Worm (Caenorhabditis elegans) whole organism, young adult: ENCODE measurements around the gene tbc-3.

Experiments used
- B0019.2 ChIP-seq: fragments of 200-800 bp; sonication (Bioruptor generic); conservative IDR thresholded peaks from 2 replicates; pipeline ENCODE4 v1.3.6; 2022; ENCODE audit warnings: missing genetic modification reagents, missing genetic modification characterization, missing compliant biosample characterization
- B0035.1 ChIP-seq: sonication (generic microtip); optimal IDR thresholded peaks from 2 replicates; lab custom pipeline; 2016; ENCODE audit warnings: missing genetic modification characterization, mild to moderate bottlenecking, missing compliant biosample characterization, missing genotype, missing genetic modification reagents
- B0261.1 ChIP-seq: sonication (generic microtip); optimal IDR thresholded peaks from 2 replicates; lab custom pipeline; 2016; ENCODE audit warnings: mild to moderate bottlenecking, missing genetic modification characterization, moderate library complexity, missing compliant biosample characterization
- B0336.3 ChIP-seq: fragments of 200-800 bp; sonication (Bioruptor generic); IDR thresholded peaks from 2 replicates; pipeline ENCODE4 v1.3.6; 2022; ENCODE audit warnings: missing genetic modification characterization, missing compliant biosample characterization
- D2030.7 ChIP-seq: fragments of 200-800 bp; sonication (Bioruptor generic); IDR thresholded peaks from 2 replicates; pipeline ENCODE4 v1.3.6; 2022; ENCODE audit warnings: missing genetic modification reagents, missing genetic modification characterization, missing compliant biosample characterization
- F23B12.7 ChIP-seq: sonication (generic microtip); optimal IDR thresholded peaks from 2 replicates; lab custom pipeline; 2017; ENCODE audit warnings: missing genetic modification characterization, mild to moderate bottlenecking, missing compliant biosample characterization, antibody characterized with exemption, moderate library complexity; ENCODE audit not compliant: insufficient read depth
- F37B4.10 ChIP-seq: fragments of 200-800 bp; sonication (Bioruptor generic); IDR thresholded peaks from 2 replicates; pipeline ENCODE4 v1.3.6; 2022; ENCODE audit warnings: missing genetic modification characterization, missing compliant biosample characterization
- F49E8.2 ChIP-seq: sonication (generic microtip); optimal IDR thresholded peaks from 3 replicates; lab custom pipeline; 2017; ENCODE audit warnings: missing genetic modification characterization, mild to moderate bottlenecking, missing compliant biosample characterization, antibody characterized with exemption, moderate library complexity; ENCODE audit not compliant: insufficient read depth
- K12H6.12 ChIP-seq: fragments of 200-800 bp; sonication (Bioruptor generic); optimal IDR thresholded peaks from 2 replicates; lab custom pipeline; 2018; ENCODE audit warnings: mild to moderate bottlenecking, missing genetic modification characterization, missing compliant biosample characterization
- Y56A3A.18 ChIP-seq: fragments of 200-800 bp; sonication (Bioruptor generic); IDR thresholded peaks from 2 replicates; pipeline ENCODE4 v1.3.6; 2022; ENCODE audit warnings: missing genetic modification reagents, missing genetic modification characterization, missing compliant biosample characterization
- Y67H2A.10 ChIP-seq: fragments of 200-800 bp; sonication (Bioruptor generic); conservative IDR thresholded peaks from 2 replicates; pipeline ENCODE4 v1.3.6; 2022; ENCODE audit warnings: missing genetic modification reagents, missing genetic modification characterization, missing compliant biosample characterization
- attf-5 ChIP-seq: fragments of 200-800 bp; sonication (Bioruptor generic); optimal IDR thresholded peaks from 2 replicates; lab custom pipeline; 2018; ENCODE audit warnings: mild to moderate bottlenecking, missing genetic modification characterization, missing compliant biosample characterization
- bed-2 ChIP-seq: fragments of 200-800 bp; sonication (Bioruptor generic); IDR thresholded peaks from 2 replicates; pipeline ENCODE4 v1.3.6; 2022; ENCODE audit warnings: missing genetic modification reagents, missing genetic modification characterization, missing compliant biosample characterization
- cebp-2 ChIP-seq: fragments of 200-800 bp; sonication (Bioruptor generic); IDR thresholded peaks from 2 replicates; pipeline ENCODE4 v1.3.6; 2022; ENCODE audit warnings: missing genetic modification characterization, missing compliant biosample characterization
- ceh-79 ChIP-seq: sonication (generic microtip); optimal IDR thresholded peaks from 2 replicates; lab custom pipeline; 2017; ENCODE audit warnings: mild to moderate bottlenecking, missing genetic modification characterization, missing compliant biosample characterization
- dox-1 ChIP-seq: fragments of 200-800 bp; sonication (Bioruptor generic); IDR thresholded peaks from 2 replicates; pipeline ENCODE4 v1.3.6; 2022; ENCODE audit warnings: missing genetic modification reagents, missing genetic modification characterization, missing compliant biosample characterization
- ekl-4 ChIP-seq: fragments of 200-800 bp; sonication (Bioruptor generic); IDR thresholded peaks from 2 replicates; pipeline ENCODE4 v1.3.6; 2022; ENCODE audit warnings: missing genetic modification reagents, missing genetic modification characterization, missing compliant biosample characterization
- fkh-3 ChIP-seq: sonication (generic microtip); optimal IDR thresholded peaks from 2 replicates; lab custom pipeline; 2016; ENCODE audit warnings: mild to moderate bottlenecking, missing genetic modification characterization, missing compliant biosample characterization
- gei-17 ChIP-seq: fragments of 200-800 bp; sonication (Bioruptor generic); optimal IDR thresholded peaks from 2 replicates; lab custom pipeline; 2018; ENCODE audit warnings: mild to moderate bottlenecking, missing genetic modification characterization, missing compliant biosample characterization
- him-1 ChIP-seq: sonication (generic microtip); optimal IDR thresholded peaks from 2 replicates; lab custom pipeline; 2016; ENCODE audit warnings: missing genotype, missing genetic modification reagents, missing genetic modification characterization, missing compliant biosample characterization
- hlh-26 ChIP-seq: fragments of 200-800 bp; sonication (Bioruptor generic); conservative IDR thresholded peaks from 2 replicates; pipeline ENCODE4 v1.3.6; 2022; ENCODE audit warnings: missing genetic modification reagents, missing genetic modification characterization, missing compliant biosample characterization
- hmg-1.2 ChIP-seq: fragments of 200-800 bp; sonication (Bioruptor generic); IDR thresholded peaks from 2 replicates; pipeline ENCODE4 v1.3.6; 2022; ENCODE audit warnings: missing genetic modification reagents, missing genetic modification characterization, missing compliant biosample characterization
- hmg-20 ChIP-seq: fragments of 200-800 bp; sonication (Bioruptor generic); IDR thresholded peaks from 2 replicates; pipeline ENCODE4 v1.3.6; 2022; ENCODE audit warnings: missing genetic modification reagents, missing genetic modification characterization, missing compliant biosample characterization
- hrde-1 ChIP-seq: sonication (generic microtip); optimal IDR thresholded peaks from 2 replicates; lab custom pipeline; 2016; ENCODE audit warnings: missing genetic modification characterization, mild to moderate bottlenecking, missing compliant biosample characterization, moderate library complexity, missing genotype, missing genetic modification reagents, borderline replicate concordance
- lin-35 ChIP-seq, 3 experiments: fragments of 150-350 bp in 2 of 3; sonication (generic microtip) in 1 of 3; optimal IDR thresholded peaks; 2 replicates each; lab custom pipeline; 2014 to 2018; ENCODE audit warnings: missing biosample characterization in 3 of 3, missing genetic modification characterization in 3 of 3, missing genetic modification reagents in 3 of 3
- lin-40 ChIP-seq: sonication (generic microtip); optimal IDR thresholded peaks from 2 replicates; lab custom pipeline; 2016; ENCODE audit warnings: missing genetic modification characterization, mild to moderate bottlenecking, missing compliant biosample characterization, missing genotype, missing genetic modification reagents
- lir-1 ChIP-seq: fragments of 200-800 bp; sonication (Bioruptor generic); conservative IDR thresholded peaks from 2 replicates; pipeline ENCODE4 v1.3.6; 2022; ENCODE audit warnings: missing genetic modification reagents, missing genetic modification characterization, missing compliant biosample characterization
- madf-10 ChIP-seq: sonication (generic microtip); optimal IDR thresholded peaks from 2 replicates; lab custom pipeline; 2016; ENCODE audit warnings: mild to moderate bottlenecking, missing genetic modification characterization, missing compliant biosample characterization
- madf-6 ChIP-seq: fragments of 200-800 bp; sonication (Bioruptor generic); IDR thresholded peaks from 2 replicates; pipeline ENCODE4 v1.3.6; 2022; ENCODE audit warnings: missing genetic modification reagents, missing genetic modification characterization, missing compliant biosample characterization
- nfya-1 ChIP-seq: sonication (generic microtip); optimal IDR thresholded peaks from 2 replicates; lab custom pipeline; 2017; ENCODE audit warnings: antibody characterized with exemption, missing compliant biosample characterization, missing genetic modification characterization, borderline replicate concordance; ENCODE audit not compliant: insufficient read depth
- nfya-2 ChIP-seq: fragments of 200-800 bp; sonication (Bioruptor generic); IDR thresholded peaks from 2 replicates; pipeline ENCODE4 v1.3.6; 2022; ENCODE audit warnings: missing genetic modification reagents, missing genetic modification characterization, missing compliant biosample characterization
- pbrm-1 ChIP-seq: fragments of 200-800 bp; sonication (Bioruptor generic); IDR thresholded peaks from 2 replicates; pipeline ENCODE4 v1.3.6; 2022; ENCODE audit warnings: missing genetic modification reagents, missing genetic modification characterization, missing compliant biosample characterization
- snpc-1.1 ChIP-seq: sonication (generic microtip); optimal IDR thresholded peaks from 2 replicates; lab custom pipeline; 2017; ENCODE audit warnings: missing genetic modification characterization, mild to moderate bottlenecking, missing compliant biosample characterization, antibody characterized with exemption, moderate library complexity, missing genotype, missing genetic modification reagents; ENCODE audit not compliant: insufficient read depth
- snpc-3.4 ChIP-seq: sonication (generic microtip); optimal IDR thresholded peaks from 2 replicates; lab custom pipeline; 2017; ENCODE audit warnings: missing genetic modification characterization, mild to moderate bottlenecking, missing compliant biosample characterization, antibody characterized with exemption, moderate library complexity, missing genotype, missing genetic modification reagents
- snpc-4 ChIP-seq, 5 experiments: fragments of 150-350 bp in 1 of 5; sonication (generic microtip) in 4 of 5; optimal IDR thresholded peaks; 2 replicates each; lab custom pipeline; 2014 to 2018; ENCODE audit warnings: missing genetic modification characterization in 5 of 5, missing biosample characterization in 3 of 5, antibody characterized with exemption in 2 of 5, mild to moderate bottlenecking in 2 of 5, missing compliant biosample characterization in 2 of 5, missing genotype in 2 of 5, moderate library complexity in 2 of 5, missing genetic modification reagents in 1 of 5
- somi-1 ChIP-seq: fragments of 200-800 bp; sonication (Bioruptor generic); optimal IDR thresholded peaks from 2 replicates; lab custom pipeline; 2018; ENCODE audit warnings: mild to moderate bottlenecking, missing genetic modification characterization, missing compliant biosample characterization
- tbp1 ChIP-seq: fragments of 200-800 bp; sonication (Bioruptor generic); optimal IDR thresholded peaks from 2 replicates; lab custom pipeline; 2018; ENCODE audit warnings: mild to moderate bottlenecking, missing genetic modification characterization, missing compliant biosample characterization
- tbx-9 ChIP-seq: sonication (generic microtip); optimal IDR thresholded peaks from 2 replicates; lab custom pipeline; 2016; ENCODE audit warnings: borderline replicate concordance, missing genetic modification characterization, inconsistent platforms, missing compliant biosample characterization
- zim-3 ChIP-seq: sonication (generic microtip); optimal IDR thresholded peaks from 2 replicates; lab custom pipeline; 2017; ENCODE audit warnings: mild to moderate bottlenecking, missing genetic modification characterization, moderate library complexity, missing compliant biosample characterization
- ztf-18 ChIP-seq: sonication (generic microtip); optimal IDR thresholded peaks from 2 replicates; lab custom pipeline; 2016; ENCODE audit warnings: missing genotype, mild to moderate bottlenecking, missing genetic modification characterization, missing compliant biosample characterization

Gene tbc-3

ce11 chrIV:9884257-9884656 is 14.6 kb upstream of the tbc-3 start, which contains the start of the genes prp-18 and mccc-1 (continued):
- peak; percentile 63 for TF ChIP-seq F23B12.7 (tag; lab: Kevin White, UChicago)
- TF ChIP-seq snpc-1.1 (tag; lab: Kevin White, UChicago) = no peak
- no peak for TF ChIP-seq tbp1 (GFP tag; lab: Kevin White, UChicago)
- TF ChIP-seq B0019.2 = no peak
- TF ChIP-seq K12H6.12 (tag; lab: Kevin White, UChicago) = no peak
- no peak for TF ChIP-seq lin-40
- TF ChIP-seq zim-3 (tag; lab: Kevin White, UChicago) = no peak
- peak; percentile 23; the same call in 1 of the 2 replicates for TF ChIP-seq madf-6 (GFP tag; lab: Robert Waterston, UW)
- no peak for TF ChIP-seq hlh-26
- TF ChIP-seq F49E8.2 (tag; lab: Kevin White, UChicago) = peak; percentile 12
- no peak for TF ChIP-seq ceh-79 (tag; lab: Kevin White, UChicago)
- no peak for TF ChIP-seq lir-1
- no peak for TF ChIP-seq gei-17 (GFP tag; lab: Kevin White, UChicago)
- TF ChIP-seq him-1 (tag; lab: Kevin White, UChicago) = peak; percentile 23
- no peak for TF ChIP-seq nfya-2 (GFP tag; lab: Robert Waterston, UW)
- TF ChIP-seq ztf-18 (tag; lab: Kevin White, UChicago) = no peak
- no peak for TF ChIP-seq lin-35 (GFP tag; optimal IDR thresholded peaks at IDR 0.05; lab: Kevin White, UChicago)
- no peak for TF ChIP-seq somi-1 (GFP tag; lab: Kevin White, UChicago)
- TF ChIP-seq pbrm-1 (GFP tag; lab: Robert Waterston, UW) = no peak
- no peak for TF ChIP-seq bed-2 (GFP tag; lab: Robert Waterston, UW)
- no peak for TF ChIP-seq nfya-1 (tag; lab: Kevin White, UChicago)
- no peak for TF ChIP-seq B0035.1 (tag; lab: Kevin White, UChicago)
- TF ChIP-seq cebp-2 (GFP tag; lab: Robert Waterston, UW) = no peak
- TF ChIP-seq hmg-1.2 (GFP tag; lab: Robert Waterston, UW) = peak; percentile 77; the same call in 1 of the 2 replicates
- no peak for TF ChIP-seq Y67H2A.10 (GFP tag; lab: Robert Waterston, UW)

- TF ChIP-seq attf-5 (GFP tag; lab: Kevin White, UChicago) (no peak), madf-10 (tag; lab: Kevin White, UChicago) (no peak), hrde-1 (tag; lab: Kevin White, UChicago) (no peak), F37B4.10 (GFP tag; lab: Robert Waterston, UW) (no peak), B0336.3 (GFP tag; lab: Robert Waterston, UW) (no peak)
Observed at ce11 chrIV:9889857-9890256, 9.0 kb upstream of the tbc-3 start, which contains the start of gene ttbk-3. TSS of gene ttbk-3 (minus strand) at chrIV:9889957.

DNA sequence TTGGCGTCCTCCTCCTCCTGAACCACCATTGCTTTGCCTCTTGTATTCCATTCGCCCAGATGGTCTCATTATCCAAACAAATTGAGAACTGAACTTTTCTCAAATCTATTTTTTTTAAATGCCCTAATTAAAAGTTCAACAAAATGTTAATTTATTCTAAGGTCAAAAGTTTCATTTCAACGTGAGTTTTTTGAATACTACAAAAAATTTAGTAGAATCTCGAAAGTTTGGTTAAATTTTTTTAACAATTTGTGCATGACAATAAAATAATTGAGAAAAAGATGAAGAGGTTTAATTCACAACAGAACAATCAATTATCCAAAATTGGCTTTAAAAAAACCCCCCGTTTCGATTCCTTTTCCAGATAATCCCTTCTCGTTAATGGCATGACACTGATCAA is 6.9 kb upstream of the tbc-3 start, which contains the start of gene F32B6.4:
Gene F32B6.4, minus strand, starts transcription at position 101 of the 400 bp plus-strand sequence.
- TF ChIP-seq fkh-3 (no peak), D2030.7 (GFP tag; lab: Robert Waterston, UW) (no peak), ekl-4 (GFP tag; lab: Robert Waterston, UW) (no peak), B0261.1 (tag; lab: Kevin White, UChicago) (no peak), hmg-20 (no peak), dox-1 (GFP tag; lab: Robert Waterston, UW) (no peak), snpc-4 (GFP tag; optimal IDR thresholded peaks at IDR 0.05; lab: Kevin White, UChicago) (no peak), snpc-4 (tag; optimal IDR thresholded peaks at IDR 0.05; lab: Kevin White, UChicago) (no peak), Y56A3A.18 (no peak), pbrm-1 (GFP tag; lab: Robert Waterston, UW) (no peak), hrde-1 (tag; lab: Kevin White, UChicago) (no peak), snpc-3.4 (no peak), K12H6.12 (tag; lab: Kevin White, UChicago) (no peak), tbx-9 (no peak)
